Fruit fly (Drosophila melanogaster) whole organism, pupa: ENCODE measurements around the gene Trim9.

ENCODE experiments used
- CG10348 ChIP-seq: fragments of 200-800 bp; sonication (Bioruptor generic); IDR thresholded peaks from 2 replicates; pipeline ENCODE4 v1.3.6; 2022; ENCODE audit warnings: missing biosample characterization, missing genetic modification characterization
- CG12605 ChIP-seq: fragments of 200-800 bp; sonication (Bioruptor generic); IDR thresholded peaks from 2 replicates; pipeline ENCODE4 v1.3.6; 2022; ENCODE audit warnings: missing biosample characterization, missing genetic modification characterization
- CG13204 ChIP-seq: fragments of 200-800 bp; sonication (Bioruptor generic); optimal IDR thresholded peaks from 2 replicates; lab custom pipeline; 2018; ENCODE audit warnings: missing biosample characterization, mild to moderate bottlenecking, missing genetic modification characterization, moderate library complexity
- CG14655 ChIP-seq: fragments of 200-800 bp; sonication (Bioruptor generic); optimal IDR thresholded peaks from 3 replicates; lab custom pipeline; 2017; ENCODE audit warnings: mild to moderate bottlenecking, missing biosample characterization, missing genetic modification reagents, missing genetic modification characterization
- CG15710 ChIP-seq: fragments of 200-800 bp; sonication (Bioruptor generic); optimal IDR thresholded peaks from 2 replicates; lab custom pipeline; 2018; ENCODE audit warnings: missing biosample characterization, mild to moderate bottlenecking, missing genetic modification characterization, moderate library complexity
- CG17806 ChIP-seq: fragments of 200-800 bp; sonication (Bioruptor generic); optimal IDR thresholded peaks from 2 replicates; lab custom pipeline; 2018; ENCODE audit warnings: missing biosample characterization, mild to moderate bottlenecking, missing genetic modification characterization, moderate library complexity
- CG32121 ChIP-seq: fragments of 200-800 bp; sonication (Bioruptor generic); IDR thresholded peaks from 2 replicates; pipeline ENCODE4 v1.3.6; 2022; ENCODE audit warnings: missing biosample characterization, missing genetic modification characterization
- CG34367 ChIP-seq: fragments of 200-800 bp; sonication (Bioruptor generic); optimal IDR thresholded peaks from 2 replicates; lab custom pipeline; 2018; ENCODE audit warnings: missing biosample characterization, mild to moderate bottlenecking, missing genetic modification characterization
- CG4496 ChIP-seq: fragments of 200-800 bp; sonication (Bioruptor generic); IDR thresholded peaks from 3 replicates; pipeline ENCODE4 v1.3.6; 2022; ENCODE audit warnings: missing biosample characterization, missing genetic modification characterization
- CG8159 ChIP-seq: fragments of 200-800 bp; sonication (Bioruptor generic); optimal IDR thresholded peaks from 3 replicates; lab custom pipeline; 2018; ENCODE audit warnings: missing biosample characterization, mild to moderate bottlenecking, missing genetic modification characterization, moderate library complexity
- CG8301 ChIP-seq: fragments of 200-800 bp; sonication (Bioruptor generic); optimal IDR thresholded peaks from 2 replicates; lab custom pipeline; 2018; ENCODE audit warnings: missing biosample characterization, mild to moderate bottlenecking, missing genetic modification characterization
- CG9948 ChIP-seq: fragments of 200-800 bp; sonication (Bioruptor generic); optimal IDR thresholded peaks from 2 replicates; lab custom pipeline; 2018; ENCODE audit warnings: missing biosample characterization, mild to moderate bottlenecking, missing genetic modification characterization, moderate library complexity
- D1 ChIP-seq: fragments of 200-800 bp; sonication (Bioruptor generic); optimal IDR thresholded peaks from 2 replicates; lab custom pipeline; 2018; ENCODE audit warnings: missing biosample characterization, mild to moderate bottlenecking, missing genetic modification characterization, moderate library complexity
- EcR ChIP-seq: fragments of 200-800 bp; sonication (Bioruptor generic); optimal IDR thresholded peaks from 3 replicates; lab custom pipeline; 2019; ENCODE audit warnings: missing biosample characterization, missing genetic modification characterization, mild to moderate bottlenecking, moderate library complexity, missing genetic modification reagents
- Ets98B ChIP-seq: fragments of 200-800 bp; sonication (Bioruptor generic); IDR thresholded peaks from 2 replicates; pipeline ENCODE4 v1.3.6; 2022; ENCODE audit warnings: missing biosample characterization, missing genetic modification characterization
- Pif1A ChIP-seq: fragments of 200-800 bp; sonication (Bioruptor generic); optimal IDR thresholded peaks from 3 replicates; lab custom pipeline; 2016; ENCODE audit warnings: missing biosample characterization, missing genetic modification characterization
- Pif1B ChIP-seq: fragments of 200-800 bp; sonication (Bioruptor generic); optimal IDR thresholded peaks from 3 replicates; lab custom pipeline; 2016; ENCODE audit warnings: missing biosample characterization, missing genetic modification characterization
- Snoo ChIP-seq: fragments of 200-800 bp; sonication (Bioruptor generic); optimal IDR thresholded peaks from 3 replicates; lab custom pipeline; 2017; ENCODE audit warnings: missing biosample characterization, mild to moderate bottlenecking, missing genetic modification characterization, inconsistent platforms
- fd96Ca ChIP-seq: fragments of 200-800 bp; sonication (Bioruptor generic); IDR thresholded peaks from 3 replicates; pipeline ENCODE4 v1.3.6; 2022; ENCODE audit warnings: missing biosample characterization, missing genetic modification characterization
- gl ChIP-seq: fragments of 200-800 bp; sonication (Bioruptor generic); optimal IDR thresholded peaks from 2 replicates; lab custom pipeline; 2018; ENCODE audit warnings: missing biosample characterization, mild to moderate bottlenecking, missing genetic modification characterization
- rn ChIP-seq: fragments of 200-800 bp; sonication (Bioruptor generic); IDR thresholded peaks from 2 replicates; pipeline ENCODE4 v1.3.6; 2022; ENCODE audit warnings: missing biosample characterization, missing genetic modification characterization

Gene Trim9

DNA sequence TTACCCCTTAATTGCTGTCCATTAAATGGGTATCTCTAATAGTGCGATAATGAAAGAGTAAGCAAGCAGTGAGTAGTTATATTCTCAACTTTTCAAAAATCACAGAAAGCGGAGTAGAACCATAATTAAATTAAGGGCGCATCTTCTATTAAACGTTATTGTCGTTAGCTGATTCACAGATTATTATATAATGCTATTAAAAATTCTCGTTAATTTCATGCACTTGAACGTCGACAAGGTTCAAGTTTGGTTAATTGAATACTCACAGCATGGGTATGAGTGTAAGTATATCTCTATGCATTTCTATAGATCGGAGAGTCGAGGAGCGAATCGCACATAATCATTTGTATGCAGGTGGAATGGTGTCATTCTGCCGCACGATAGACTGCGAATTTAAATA lies 33.8 kb upstream of the Trim9 start:
- TF ChIP-seq CG10348 (no peak), Ets98B (GFP tag; lab: Robert Waterston, UW) (no peak), gl (tag; lab: Kevin White, UChicago) (no peak), Pif1B (GFP tag; lab: Kevin White, UChicago) (no peak), CG8301 (no peak), CG12605 (GFP tag; lab: Robert Waterston, UW) (no peak), CG32121 (GFP tag; lab: Robert Waterston, UW) (no peak), CG4496 (GFP tag; lab: Robert Waterston, UW) (no peak), CG13204 (GFP tag; lab: Kevin White, UChicago) (no peak), rn (no peak), D1 (tag; lab: Kevin White, UChicago) (no peak), CG15710 (no peak)

DNA sequence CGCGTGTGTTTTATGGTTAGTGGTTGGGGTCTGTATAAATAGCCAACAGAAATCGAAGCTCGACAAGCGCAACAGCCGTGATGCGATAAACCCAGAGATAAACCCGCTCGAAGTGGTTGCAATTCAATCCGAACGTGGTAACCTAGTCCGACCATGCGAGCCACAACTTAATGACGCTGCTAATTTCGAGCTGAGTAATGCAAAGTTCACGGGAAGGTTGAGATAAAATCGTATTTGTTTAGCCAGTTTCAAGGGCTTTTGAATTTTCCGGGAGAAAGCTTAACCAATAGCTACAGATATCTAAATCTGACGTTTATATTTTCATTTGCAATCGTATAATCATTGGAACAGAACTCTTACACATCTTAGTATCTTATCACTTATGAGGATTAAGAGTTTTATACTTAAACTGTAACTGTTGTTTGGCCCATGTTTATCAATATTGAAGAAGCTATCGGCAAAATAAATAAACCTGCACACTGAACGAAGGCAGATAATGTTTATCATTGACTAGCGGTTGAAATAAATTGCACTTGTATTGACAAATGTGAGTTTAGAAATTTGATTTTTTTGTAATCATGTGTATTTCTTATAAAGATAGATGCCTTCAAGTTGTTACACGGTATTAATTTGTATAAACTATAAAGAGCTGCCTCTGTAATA lies 30.7 kb upstream of the Trim9 start:
- TF ChIP-seq CG13204 (GFP tag; lab: Kevin White, UChicago) (no peak), CG8159 (tag; lab: Kevin White, UChicago) (no peak), fd96Ca (GFP tag; lab: Robert Waterston, UW) (no peak), CG32121 (GFP tag; lab: Robert Waterston, UW) (no peak), CG34367 (tag; lab: Kevin White, UChicago) (no peak), EcR (GFP tag; lab: Kevin White, UChicago) (peak; percentile 52), rn (no peak), CG4496 (GFP tag; lab: Robert Waterston, UW) (0 out of 3 replicates have a peak, but pooled peaks have one; percentile 10), Snoo (no peak)

DNA sequence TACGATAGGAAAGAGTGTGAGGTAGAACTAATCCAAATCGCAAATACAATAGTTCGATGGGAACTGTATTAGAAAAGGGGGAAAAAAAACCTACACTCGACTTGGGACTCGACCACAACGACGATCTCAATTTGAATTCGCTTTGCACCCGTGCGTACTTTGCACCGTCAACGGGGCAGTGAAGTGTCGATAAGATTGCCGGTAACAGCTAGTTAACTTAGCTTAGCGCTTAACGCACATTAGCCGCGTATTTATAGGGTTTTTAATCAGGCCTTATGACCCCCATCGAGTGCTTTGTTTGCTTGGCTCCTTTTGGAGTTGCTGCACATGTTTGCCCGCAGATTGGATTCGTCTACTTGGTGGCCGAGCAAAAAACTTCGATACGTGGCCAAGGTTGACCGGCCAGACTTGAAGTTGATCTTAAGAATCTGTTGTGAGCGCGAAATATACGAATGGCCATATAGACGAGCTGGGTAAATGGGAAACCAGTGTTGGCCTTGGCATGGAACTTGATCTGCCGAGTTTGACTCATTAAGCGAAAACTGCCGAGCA lies 30.0 kb upstream of the Trim9 start:
- TF ChIP-seq CG4496 (GFP tag; lab: Robert Waterston, UW) (peak; percentile 44; the same call in 1 of the 3 replicates), CG32121 (GFP tag; lab: Robert Waterston, UW) (no peak), CG34367 (tag; lab: Kevin White, UChicago) (no peak), CG14655 (no peak), CG8159 (tag; lab: Kevin White, UChicago) (no peak), EcR (GFP tag; lab: Kevin White, UChicago) (peak; percentile 81), Ets98B (GFP tag; lab: Robert Waterston, UW) (0 out of 2 replicates have a peak, but pooled peaks have one; percentile 11), gl (tag; lab: Kevin White, UChicago) (no peak), CG13204 (GFP tag; lab: Kevin White, UChicago) (no peak), CG17806 (tag; lab: Kevin White, UChicago) (no peak), CG12605 (GFP tag; lab: Robert Waterston, UW) (no peak), D1 (tag; lab: Kevin White, UChicago) (no peak), CG9948 (tag; lab: Kevin White, UChicago) (no peak), CG8301 (no peak), rn (no peak), CG10348 (no peak), fd96Ca (GFP tag; lab: Robert Waterston, UW) (no peak)

DNA sequence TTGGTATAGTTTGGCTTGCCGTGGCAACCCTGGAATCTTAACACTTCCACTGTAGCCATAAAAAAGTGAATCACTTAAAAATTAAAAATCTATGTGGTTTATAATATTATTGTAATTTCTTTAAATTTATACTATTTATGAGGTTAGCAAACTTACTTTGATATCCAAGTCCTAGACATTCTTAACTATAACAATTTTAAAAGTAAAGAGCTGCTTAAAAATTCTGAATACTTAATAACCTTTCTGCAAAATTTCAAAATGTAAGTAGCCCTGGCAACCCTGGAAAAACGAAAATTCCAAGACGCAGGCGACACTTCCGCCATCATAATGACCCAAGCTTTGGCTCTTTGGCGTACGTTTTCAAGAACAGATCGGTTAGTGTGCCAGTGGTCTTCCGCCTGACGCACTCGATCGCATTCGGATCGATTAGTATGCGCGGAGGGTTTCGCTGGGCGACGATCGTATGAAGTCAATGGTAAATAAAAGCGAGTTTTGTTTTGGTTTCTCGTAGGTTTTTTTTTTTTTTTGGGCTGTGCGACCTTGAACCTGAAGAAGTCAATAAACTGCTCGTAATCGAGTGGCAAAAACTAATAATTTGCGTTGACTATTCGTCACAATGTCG lies 29.0 kb upstream of the Trim9 start:
- TF ChIP-seq EcR (GFP tag; lab: Kevin White, UChicago), result no peak

DNA sequence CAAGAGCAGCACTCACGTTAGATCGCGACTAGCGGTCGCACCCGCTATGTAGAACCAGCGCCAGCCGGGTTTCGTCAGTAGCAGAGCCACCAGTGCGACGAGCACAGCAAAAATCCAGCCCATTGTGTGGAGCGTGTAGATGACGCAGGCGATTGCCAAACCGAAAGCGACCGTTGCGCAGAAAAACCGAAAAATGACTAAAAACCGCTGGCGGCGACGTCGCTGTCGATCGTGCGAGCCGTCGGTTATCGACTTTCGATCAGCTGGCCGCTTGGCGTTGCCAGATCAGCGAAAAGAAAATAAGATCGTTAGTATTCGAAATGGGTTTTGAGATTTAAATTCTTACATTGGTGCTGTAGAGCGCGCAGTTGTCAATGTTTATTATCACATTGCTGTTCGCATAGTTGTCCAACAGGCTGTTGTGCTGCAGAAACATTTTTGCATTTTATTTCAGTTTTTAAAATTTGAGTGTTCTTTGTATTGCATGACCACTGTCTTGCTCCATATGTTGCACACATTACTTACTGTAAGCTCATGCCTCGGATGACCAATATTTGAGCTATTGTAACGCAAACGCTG lies 28.1 kb upstream of the Trim9 start:
- TF ChIP-seq CG8159 (tag; lab: Kevin White, UChicago) (no peak), EcR (GFP tag; lab: Kevin White, UChicago) (peak; percentile 71), rn (0 out of 2 replicates have a peak, but pooled peaks have one; percentile 5), gl (tag; lab: Kevin White, UChicago) (peak; percentile 27), CG9948 (tag; lab: Kevin White, UChicago) (no peak), CG4496 (GFP tag; lab: Robert Waterston, UW) (no peak; the same call in 2 of the 3 replicates), Ets98B (GFP tag; lab: Robert Waterston, UW) (peak; percentile 59; the same call in 1 of the 2 replicates), CG8301 (peak; percentile 14), CG10348 (no peak), CG13204 (GFP tag; lab: Kevin White, UChicago) (peak; percentile 24), fd96Ca (GFP tag; lab: Robert Waterston, UW) (peak; percentile 46; the same call in 1 of the 3 replicates), CG15710 (no peak), CG32121 (GFP tag; lab: Robert Waterston, UW) (peak; percentile 52; the same call in 1 of the 2 replicates), CG12605 (GFP tag; lab: Robert Waterston, UW) (peak; percentile 16; the same call in 1 of the 2 replicates), CG17806 (tag; lab: Kevin White, UChicago) (no peak), D1 (tag; lab: Kevin White, UChicago) (no peak), Pif1B (GFP tag; lab: Kevin White, UChicago) (peak; percentile 54), Pif1A (GFP tag; lab: Kevin White, UChicago) (peak; percentile 14), CG14655 (no peak), CG34367 (tag; lab: Kevin White, UChicago) (no peak), Snoo (no peak)
